Worm (Caenorhabditis elegans) whole organism, young adult: ENCODE data around the gene R160.10.

Experiments used
- B0035.1 ChIP-seq: sonication (generic microtip); optimal IDR thresholded peaks from 2 replicates; lab custom pipeline; 2016; ENCODE audit warnings: missing genetic modification characterization, mild to moderate bottlenecking, missing compliant biosample characterization, missing genotype, missing genetic modification reagents
- B0261.1 ChIP-seq: sonication (generic microtip); optimal IDR thresholded peaks from 2 replicates; lab custom pipeline; 2016; ENCODE audit warnings: mild to moderate bottlenecking, missing genetic modification characterization, moderate library complexity, missing compliant biosample characterization
- C17E4.6 ChIP-seq: fragments of 200-800 bp; sonication (Bioruptor generic); IDR thresholded peaks from 2 replicates; pipeline ENCODE4 v1.3.6; 2022; ENCODE audit warnings: missing genetic modification reagents, missing genetic modification characterization, missing compliant biosample characterization
- F49E8.2 ChIP-seq: sonication (generic microtip); optimal IDR thresholded peaks from 3 replicates; lab custom pipeline; 2017; ENCODE audit warnings: missing genetic modification characterization, mild to moderate bottlenecking, missing compliant biosample characterization, antibody characterized with exemption, moderate library complexity; ENCODE audit not compliant: insufficient read depth
- Y56A3A.18 ChIP-seq: fragments of 200-800 bp; sonication (Bioruptor generic); IDR thresholded peaks from 2 replicates; pipeline ENCODE4 v1.3.6; 2022; ENCODE audit warnings: missing genetic modification reagents, missing genetic modification characterization, missing compliant biosample characterization
- attf-5 ChIP-seq: fragments of 200-800 bp; sonication (Bioruptor generic); optimal IDR thresholded peaks from 2 replicates; lab custom pipeline; 2018; ENCODE audit warnings: mild to moderate bottlenecking, missing genetic modification characterization, missing compliant biosample characterization
- attf-6 ChIP-seq: fragments of 200-800 bp; sonication (Bioruptor generic); IDR thresholded peaks from 2 replicates; pipeline ENCODE4 v1.3.6; 2022; ENCODE audit warnings: missing genetic modification reagents, missing genetic modification characterization, missing compliant biosample characterization
- ceh-27 ChIP-seq: fragments of 200-800 bp; sonication (Bioruptor generic); optimal IDR thresholded peaks from 2 replicates; lab custom pipeline; 2018; ENCODE audit warnings: mild to moderate bottlenecking, missing genetic modification characterization, moderate library complexity, missing compliant biosample characterization
- ceh-79 ChIP-seq: sonication (generic microtip); optimal IDR thresholded peaks from 2 replicates; lab custom pipeline; 2017; ENCODE audit warnings: mild to moderate bottlenecking, missing genetic modification characterization, missing compliant biosample characterization
- dox-1 ChIP-seq: fragments of 200-800 bp; sonication (Bioruptor generic); IDR thresholded peaks from 2 replicates; pipeline ENCODE4 v1.3.6; 2022; ENCODE audit warnings: missing genetic modification reagents, missing genetic modification characterization, missing compliant biosample characterization
- ekl-4 ChIP-seq: fragments of 200-800 bp; sonication (Bioruptor generic); IDR thresholded peaks from 2 replicates; pipeline ENCODE4 v1.3.6; 2022; ENCODE audit warnings: missing genetic modification reagents, missing genetic modification characterization, missing compliant biosample characterization
- hmg-1.2 ChIP-seq: fragments of 200-800 bp; sonication (Bioruptor generic); IDR thresholded peaks from 2 replicates; pipeline ENCODE4 v1.3.6; 2022; ENCODE audit warnings: missing genetic modification reagents, missing genetic modification characterization, missing compliant biosample characterization
- hsf-1 ChIP-seq: fragments of 200-800 bp; sonication (Bioruptor generic); IDR thresholded peaks from 2 replicates; pipeline ENCODE4 v1.3.6; 2022; ENCODE audit warnings: missing genetic modification reagents, missing genetic modification characterization, missing compliant biosample characterization
- let-607 ChIP-seq, 2 experiments: fragments of 200-800 bp in 1 of 2; sonication (Bioruptor generic) in 1 of 2; sonication (generic microtip) in 1 of 2; optimal IDR thresholded peaks; 2 replicates each; lab custom pipeline; 2016 to 2018; ENCODE audit warnings: mild to moderate bottlenecking in 2 of 2, missing compliant biosample characterization in 2 of 2, missing genetic modification characterization in 2 of 2, moderate library complexity in 2 of 2, missing genotype in 1 of 2
- madf-6 ChIP-seq: fragments of 200-800 bp; sonication (Bioruptor generic); IDR thresholded peaks from 2 replicates; pipeline ENCODE4 v1.3.6; 2022; ENCODE audit warnings: missing genetic modification reagents, missing genetic modification characterization, missing compliant biosample characterization
- mes-4 ChIP-seq: sonication (generic microtip); optimal IDR thresholded peaks from 2 replicates; lab custom pipeline; 2016; ENCODE audit warnings: missing genotype, missing genetic modification characterization, missing compliant biosample characterization
- nfya-2 ChIP-seq: fragments of 200-800 bp; sonication (Bioruptor generic); IDR thresholded peaks from 2 replicates; pipeline ENCODE4 v1.3.6; 2022; ENCODE audit warnings: missing genetic modification reagents, missing genetic modification characterization, missing compliant biosample characterization
- nfyb-1 ChIP-seq: fragments of 200-800 bp; sonication (Bioruptor generic); IDR thresholded peaks from 2 replicates; pipeline ENCODE4 v1.3.6; 2022; ENCODE audit warnings: missing genetic modification reagents, missing genetic modification characterization, missing compliant biosample characterization
- rcor-1 ChIP-seq: fragments of 200-800 bp; sonication (Bioruptor generic); IDR thresholded peaks from 2 replicates; pipeline ENCODE4 v1.3.6; 2022; ENCODE audit warnings: missing genetic modification reagents, missing genetic modification characterization, missing compliant biosample characterization
- rec-8 ChIP-seq, 2 experiments: sonication (generic microtip); optimal IDR thresholded peaks; 2 replicates each; lab custom pipeline; 2016; ENCODE audit warnings: mild to moderate bottlenecking in 2 of 2, missing genetic modification characterization in 2 of 2, missing genetic modification reagents in 2 of 2, missing genotype in 2 of 2, missing biosample characterization in 1 of 2, missing compliant biosample characterization in 1 of 2, moderate library complexity in 1 of 2
- repo-1 ChIP-seq: sonication (generic microtip); optimal IDR thresholded peaks from 2 replicates; lab custom pipeline; 2017; ENCODE audit warnings: mild to moderate bottlenecking, missing genetic modification characterization, missing compliant biosample characterization
- sptf-2 ChIP-seq: fragments of 200-800 bp; sonication (Bioruptor generic); optimal IDR thresholded peaks from 2 replicates; lab custom pipeline; 2018; ENCODE audit warnings: mild to moderate bottlenecking, missing genetic modification characterization, missing compliant biosample characterization
- unc-130 ChIP-seq: sonication (generic microtip); optimal IDR thresholded peaks from 2 replicates; lab custom pipeline; 2016; ENCODE audit warnings: missing genetic modification reagents, missing genetic modification characterization, missing compliant biosample characterization
- xnd-1 ChIP-seq: sonication (generic microtip); optimal IDR thresholded peaks from 2 replicates; lab custom pipeline; 2016; ENCODE audit warnings: missing genotype, missing genetic modification reagents, missing genetic modification characterization, missing compliant biosample characterization
- zim-3 ChIP-seq: sonication (generic microtip); optimal IDR thresholded peaks from 2 replicates; lab custom pipeline; 2017; ENCODE audit warnings: mild to moderate bottlenecking, missing genetic modification characterization, moderate library complexity, missing compliant biosample characterization
- ztf-18 ChIP-seq: sonication (generic microtip); optimal IDR thresholded peaks from 2 replicates; lab custom pipeline; 2016; ENCODE audit warnings: missing genotype, mild to moderate bottlenecking, missing genetic modification characterization, missing compliant biosample characterization
- ztf-22 ChIP-seq: fragments of 200-800 bp; sonication (Bioruptor generic); optimal IDR thresholded peaks from 2 replicates; lab custom pipeline; 2018; ENCODE audit warnings: mild to moderate bottlenecking, missing genetic modification characterization, moderate library complexity, missing compliant biosample characterization

R160.10 gene

DNA sequence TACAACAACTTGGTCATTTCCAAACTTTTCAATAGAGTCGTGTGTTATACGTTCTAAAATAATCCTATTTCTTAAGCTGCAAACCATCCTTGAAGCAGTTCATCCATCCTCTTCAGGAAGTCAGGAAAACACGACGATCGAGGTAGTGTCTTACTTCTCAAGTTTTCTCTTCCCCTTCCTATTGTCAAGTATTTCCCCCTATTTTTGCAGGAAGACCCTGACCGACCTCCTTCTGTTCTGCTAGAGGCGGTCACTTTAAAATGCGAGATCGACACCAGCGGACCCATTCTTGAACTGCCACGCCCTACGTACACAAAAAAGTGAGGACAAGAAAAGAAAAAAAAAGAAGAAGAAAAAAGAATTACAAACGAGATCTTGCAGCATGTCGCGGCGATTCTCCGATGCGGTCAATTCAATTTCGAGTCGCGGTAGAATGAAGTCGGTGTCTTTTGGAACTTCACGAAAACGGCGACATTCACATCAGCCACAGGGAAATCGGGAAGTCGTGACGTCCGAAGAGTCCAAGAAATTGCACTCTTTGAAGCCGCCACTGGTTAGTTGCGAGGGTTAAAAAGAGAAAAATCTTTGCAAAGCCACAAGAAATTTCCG is 44.4 kb downstream of the R160.10 start:
- TF ChIP-seq rcor-1 (GFP tag; lab: Robert Waterston, UW) (no peak), hmg-1.2 (no peak), Y56A3A.18 (GFP tag; lab: Robert Waterston, UW) (no peak), F49E8.2 (tag; lab: Kevin White, UChicago) (no peak), ztf-22 (no peak), xnd-1 (no peak), sptf-2 (GFP tag; lab: Kevin White, UChicago) (no peak)

DNA sequence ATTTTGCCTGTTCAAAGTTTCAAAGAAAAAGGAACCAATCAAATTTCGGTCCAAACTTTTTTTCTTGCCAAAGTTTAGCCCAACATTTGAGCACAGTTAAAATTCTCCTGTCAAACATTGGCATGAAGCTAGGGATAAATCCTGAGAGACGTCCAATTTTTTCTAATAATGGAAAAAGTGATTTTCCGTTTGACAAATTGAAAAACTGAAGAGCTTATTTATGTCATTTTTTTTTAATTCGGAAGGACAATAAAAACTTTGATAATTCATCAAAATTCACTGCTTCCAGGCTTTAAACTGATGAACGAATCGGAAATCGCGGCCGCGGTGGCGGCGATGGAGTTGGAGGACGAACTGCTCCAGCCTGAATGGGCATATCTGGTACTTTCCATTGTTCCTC is 46.8 kb downstream of the R160.10 start, which contains the start of gene dop-6:
Gene dop-6, plus strand, starts transcription at position 301 of the 400 bp plus-strand sequence.
- TF ChIP-seq B0035.1, result no peak
- TF ChIP-seq attf-6 (GFP tag; lab: Robert Waterston, UW), result no peak
- no peak for TF ChIP-seq let-607 (tag; optimal IDR thresholded peaks at IDR 0.05; lab: Kevin White, UChicago)
- no peak for TF ChIP-seq B0261.1 (tag; lab: Kevin White, UChicago)
- no peak for TF ChIP-seq nfyb-1 (GFP tag; lab: Robert Waterston, UW)
- TF ChIP-seq C17E4.6 (GFP tag; lab: Robert Waterston, UW), result no peak
- no peak for TF ChIP-seq unc-130
- TF ChIP-seq ceh-27, result no peak
- no peak for TF ChIP-seq hsf-1 (GFP tag; lab: Robert Waterston, UW)
- TF ChIP-seq ekl-4, result no peak
- TF ChIP-seq repo-1, result no peak

DNA sequence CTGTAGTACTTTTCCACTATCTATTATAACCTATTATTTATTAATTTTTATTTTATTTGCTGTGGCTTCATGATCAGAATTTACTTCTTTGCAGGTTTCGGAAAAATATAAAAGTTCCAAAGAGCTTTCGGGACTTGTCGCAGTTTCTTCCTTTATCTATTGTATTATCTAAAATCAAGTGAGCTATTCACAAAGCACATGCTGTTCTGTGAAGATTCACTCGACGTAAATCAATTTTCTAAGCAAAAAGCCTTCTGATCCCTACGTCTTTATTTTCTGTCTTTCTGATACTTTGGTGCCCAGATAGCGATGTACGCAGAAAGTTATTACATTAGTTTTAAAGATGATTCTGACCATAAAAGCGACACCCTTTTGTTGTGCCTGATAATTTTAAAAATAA is 50.2 kb downstream of the R160.10 start:
- TF ChIP-seq zim-3 (tag; lab: Kevin White, UChicago) (no peak), nfya-2 (GFP tag; lab: Robert Waterston, UW) (no peak), rec-8 (tag; optimal IDR thresholded peaks at IDR 0.05; lab: Kevin White, UChicago) (no peak), let-607 (tag; optimal IDR thresholded peaks at IDR 0.05; lab: Kevin White, UChicago) (no peak), dox-1 (no peak), ztf-18 (tag; lab: Kevin White, UChicago) (no peak), mes-4 (tag; lab: Kevin White, UChicago) (no peak), madf-6 (GFP tag; lab: Robert Waterston, UW) (no peak), attf-5 (GFP tag; lab: Kevin White, UChicago) (no peak), ceh-79 (tag; lab: Kevin White, UChicago) (no peak)
- TF ChIP-seq, all 124 proteins: peak for 0
